Worm (Caenorhabditis elegans): Measurements from ENCODE around the gene F07H5.13.

Gene F07H5.13

ce11 chrII:8825769-8826168 is 35.4 kb downstream of the F07H5.13 start, which contains the start of gene nas-25:
Gene nas-25 (plus strand): TSS chrII:8826069.
- TF ChIP-seq tlf-1 (GFP tag; optimal IDR thresholded peaks at IDR 0.05) (no peak), aptf-2 (GFP tag; conservative IDR thresholded peaks at IDR 0.05) (no peak), dpff-1 (tag; optimal IDR thresholded peaks at IDR 0.05) (no peak), F33H1.4 (GFP tag; IDR thresholded peaks at IDR 0.05) (no peak), D2030.7 (GFP tag; IDR thresholded peaks at IDR 0.05) (no peak), ztf-25 (GFP tag; IDR thresholded peaks at IDR 0.05) (no peak), hmg-1.2 (GFP tag; IDR thresholded peaks at IDR 0.05) (no peak), unc-130 (GFP tag; optimal IDR thresholded peaks at IDR 0.05) (no peak), ceh-27 (GFP tag; optimal IDR thresholded peaks at IDR 0.05) (no peak), K12H6.12 (tag; optimal IDR thresholded peaks at IDR 0.05) (no peak), ztf-6 (GFP tag; IDR thresholded peaks at IDR 0.05) (no peak), lin-26 (GFP tag; IDR thresholded peaks at IDR 0.05) (no peak), madf-6 (GFP tag; IDR thresholded peaks at IDR 0.05) (no peak), aptf-3 (GFP tag; IDR thresholded peaks at IDR 0.05) (no peak), Y53F4B.3 (GFP tag; IDR thresholded peaks at IDR 0.05) (no peak), lir-1 (GFP tag; conservative IDR thresholded peaks at IDR 0.05) (no peak), fkh-3 (tag; optimal IDR thresholded peaks at IDR 0.05) (no peak), akir-1 (GFP tag; optimal IDR thresholded peaks at IDR 0.05) (no peak)

- TF ChIP-seq die-1 (tag; optimal IDR thresholded peaks at IDR 0.05) (no peak), lin-35 (GFP tag; optimal IDR thresholded peaks at IDR 0.05) (no peak), pha-4 (tag; optimal IDR thresholded peaks at IDR 0.05) (no peak), aptf-2 (GFP tag; conservative IDR thresholded peaks at IDR 0.05) (no peak), D2030.7 (GFP tag; IDR thresholded peaks at IDR 0.05) (no peak), nhr-90 (tag; optimal IDR thresholded peaks at IDR 0.05) (no peak), C06A6.2 (GFP tag; conservative IDR thresholded peaks at IDR 0.05) (no peak), aptf-3 (GFP tag; IDR thresholded peaks at IDR 0.05) (no peak), lin-26 (GFP tag; IDR thresholded peaks at IDR 0.05) (no peak), Y95B8A.8 (GFP tag; IDR thresholded peaks at IDR 0.05) (no peak), gei-17 (GFP tag; optimal IDR thresholded peaks at IDR 0.05) (no peak), mcd-1 (GFP tag; IDR thresholded peaks at IDR 0.05) (no peak), unc-62 (GFP tag; optimal IDR thresholded peaks at IDR 0.05) (no peak), somi-1 (GFP tag; optimal IDR thresholded peaks at IDR 0.05) (no peak), hmg-1.2 (GFP tag; IDR thresholded peaks at IDR 0.05) (no peak), sdz-38 (tag; optimal IDR thresholded peaks at IDR 0.05) (no peak)
These were observed 38.8 kb downstream of the F07H5.13 start, which contains the start of gene F46C5.2 for ce11 chrII:8829189-8829588. Gene F46C5.2 (minus strand): TSS chrII:8829289.

ce11 chrII:8830917-8831316 is 40.6 kb downstream of the F07H5.13 start:
- TF ChIP-seq efl-1 (GFP tag; optimal IDR thresholded peaks at IDR 0.05) (no peak), F52B5.7 (tag; optimal IDR thresholded peaks at IDR 0.05) (no peak), ZK185.1 (tag; optimal IDR thresholded peaks at IDR 0.05; ENCODE audit: poor library complexity, severe bottlenecking) (no peak), pbrm-1 (GFP tag; IDR thresholded peaks at IDR 0.05) (no peak), aptf-3 (GFP tag; IDR thresholded peaks at IDR 0.05) (no peak), ccch-3 (GFP tag; optimal IDR thresholded peaks at IDR 0.05) (no peak), ceh-27 (GFP tag; optimal IDR thresholded peaks at IDR 0.05) (no peak), ztf-26 (tag; optimal IDR thresholded peaks at IDR 0.05) (no peak), dox-1 (GFP tag; IDR thresholded peaks at IDR 0.05) (no peak), F55B11.4 (tag; optimal IDR thresholded peaks at IDR 0.05; ENCODE audit: borderline replicate concordance, insufficient read depth) (no peak)
